Fruit fly (Drosophila melanogaster) whole organism, adult: ENCODE results near the gene Wdr92.

Experiments used
- CG11617 ChIP-seq: fragments of 200-800 bp; sonication (Bioruptor generic); optimal IDR thresholded peaks from 2 replicates; lab custom pipeline; 2017; ENCODE audit warnings: mild to moderate bottlenecking, missing biosample characterization, missing genetic modification reagents, missing genetic modification characterization
- CG14711 ChIP-seq: fragments of 200-800 bp; sonication (Bioruptor generic); optimal IDR thresholded peaks from 2 replicates; lab custom pipeline; 2018; ENCODE audit warnings: missing biosample characterization, mild to moderate bottlenecking, missing genetic modification characterization, moderate library complexity
- CG33017 ChIP-seq: fragments of 200-800 bp; sonication (Bioruptor generic); optimal IDR thresholded peaks from 2 replicates; lab custom pipeline; 2018; ENCODE audit warnings: missing biosample characterization, mild to moderate bottlenecking, missing genetic modification characterization, moderate library complexity
- tj ChIP-seq: fragments of 200-800 bp; sonication (Bioruptor generic); optimal IDR thresholded peaks from 3 replicates; lab custom pipeline; 2017; ENCODE audit warnings: missing biosample characterization, mild to moderate bottlenecking, missing genetic modification characterization, moderate library complexity

DNA sequence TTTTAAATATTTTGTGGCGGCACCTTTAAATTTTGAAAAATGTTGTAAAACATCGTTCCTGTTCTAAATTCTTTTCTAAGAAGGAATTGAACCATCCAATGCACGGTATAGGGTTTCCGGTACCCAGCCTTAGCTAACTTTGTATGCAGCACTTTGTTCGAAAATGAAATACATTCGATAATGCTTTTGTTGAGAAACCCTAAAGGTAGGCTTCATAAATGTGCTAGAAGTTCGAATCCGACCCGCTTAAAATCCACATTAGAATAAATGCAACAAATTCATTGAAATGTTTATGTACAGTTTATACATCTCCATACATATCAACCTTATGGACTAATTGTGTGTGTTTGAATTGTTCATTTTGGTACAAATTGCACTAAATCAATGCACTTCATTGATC, 9.3 kb upstream of the Wdr92 start:
- TF ChIP-seq CG33017 (tag; lab: Kevin White, UChicago) (no peak), CG14711 (tag; lab: Kevin White, UChicago) (no peak), CG11617 (GFP tag; lab: Kevin White, UChicago) (no peak), tj (GFP tag; lab: Kevin White, UChicago) (no peak)
